Worm (Caenorhabditis elegans) whole organism, L3 larva: ENCODE results near the gene F01D5.10.

Experiments
- ZK546.5 ChIP-seq: sonication (generic microtip); optimal IDR thresholded peaks from 2 replicates; lab custom pipeline; 2017; ENCODE audit warnings: missing biosample characterization, missing genetic modification characterization
- ceh-16 ChIP-seq: sonication (generic microtip); optimal IDR thresholded peaks from 2 replicates; lab custom pipeline; 2017; ENCODE audit warnings: missing biosample characterization, missing genetic modification characterization
- ceh-82 ChIP-seq: fragments of 150-350 bp; optimal IDR thresholded peaks from 2 replicates; lab custom pipeline; 2014; ENCODE audit warnings: missing biosample characterization, missing genetic modification characterization
- elt-2 ChIP-seq: sonication (generic microtip); optimal IDR thresholded peaks from 2 replicates; lab custom pipeline; 2016; ENCODE audit warnings: missing genetic modification reagents, mild to moderate bottlenecking, missing genetic modification characterization, missing compliant biosample characterization
- elt-3 ChIP-seq, 3 experiments: fragments of 150-350 bp in 1 of 3; sonication (generic microtip) in 2 of 3; optimal IDR thresholded peaks; 2 replicates in 2 of 3; 4 replicates in 1 of 3; lab custom pipeline; 2014 to 2017; ENCODE audit warnings: missing biosample characterization in 3 of 3, missing genetic modification characterization in 3 of 3
- jun-1 ChIP-seq: fragments of 150-350 bp; optimal IDR thresholded peaks from 2 replicates; lab custom pipeline; 2014; ENCODE audit warnings: missing biosample characterization, missing genetic modification reagents, missing genetic modification characterization
- nhr-76 ChIP-seq: fragments of 150-350 bp; sonication (generic microtip); optimal IDR thresholded peaks from 5 replicates; lab custom pipeline; 2014; ENCODE audit warnings: missing biosample characterization, missing genetic modification characterization
- pha-4 ChIP-seq: fragments of 150-350 bp; optimal IDR thresholded peaks from 2 replicates; lab custom pipeline; 2014; ENCODE audit warnings: missing biosample characterization, missing genetic modification reagents, missing genetic modification characterization

DNA sequence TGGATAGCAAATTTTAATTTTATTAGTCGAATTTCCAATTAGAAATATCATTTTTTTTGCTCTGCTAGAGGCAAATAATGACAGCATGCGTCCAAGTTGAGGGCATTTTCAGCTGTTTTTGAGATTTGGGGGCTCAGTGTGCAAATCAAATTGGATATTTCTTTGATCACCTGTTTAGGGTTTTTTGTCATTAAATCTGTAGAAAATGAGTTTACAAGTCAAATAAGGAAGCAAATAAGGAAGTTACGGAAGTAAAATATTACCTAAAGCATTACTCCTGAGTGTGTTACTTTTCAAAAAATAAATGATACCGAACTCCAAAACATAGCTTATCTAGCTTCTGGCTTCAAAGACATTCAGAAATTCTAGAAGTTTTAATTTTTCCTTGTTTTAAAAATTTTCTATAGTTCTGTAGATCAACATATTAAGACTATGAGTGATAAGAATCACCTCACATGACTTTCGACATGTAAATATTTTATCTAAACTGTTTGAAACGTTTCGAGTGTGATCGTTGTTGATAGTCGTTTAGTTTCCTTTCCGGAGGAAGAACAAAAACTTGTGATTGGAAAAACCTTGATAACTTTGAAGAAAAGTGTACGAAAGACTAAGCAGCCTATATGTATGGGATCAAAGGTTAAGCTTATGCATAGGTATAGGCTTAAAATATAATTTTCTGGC is 41.2 kb downstream of the F01D5.10 start, which contains the start of gene sre-48:
- TF ChIP-seq ZK546.5 (tag; lab: Kevin White, UChicago) (no peak), ceh-82 (no peak), pha-4 (peak; percentile 47), nhr-76 (tag; lab: Kevin White, UChicago) (no peak), jun-1 (tag; lab: Kevin White, UChicago) (peak; percentile 85), elt-3 (tag; optimal IDR thresholded peaks at IDR 0.05; lab: Kevin White, UChicago) (no peak), elt-2 (peak; percentile 92), ceh-16 (tag; lab: Kevin White, UChicago) (no peak)
